Fruit fly (Drosophila melanogaster) whole organism, wandering third instar larva: Measurements from ENCODE around the gene CG13005.

Experiments used
- Abd-B ChIP-seq: fragments of >200 bp; optimal IDR thresholded peaks from 2 replicates; lab custom pipeline; 2017; ENCODE audit warnings: missing biosample characterization, missing genetic modification characterization
- CG32264 ChIP-seq: fragments of 200-800 bp; sonication (Bioruptor generic); optimal IDR thresholded peaks from 2 replicates; lab custom pipeline; 2016; ENCODE audit warnings: missing biosample characterization, missing genetic modification characterization
- CG9705 ChIP-seq: fragments of 200-800 bp; sonication (Bioruptor generic); optimal IDR thresholded peaks from 2 replicates; lab custom pipeline; 2018; ENCODE audit warnings: missing biosample characterization, mild to moderate bottlenecking, missing genetic modification characterization
- CrebA ChIP-seq: fragments of 200-800 bp; sonication (Bioruptor generic); optimal IDR thresholded peaks from 2 replicates; lab custom pipeline; 2016; ENCODE audit warnings: missing biosample characterization, mild to moderate bottlenecking, missing genetic modification characterization, borderline replicate concordance
- Dif ChIP-seq: fragments of 200-275, 200-300 bp; sonication (Bioruptor generic); optimal IDR thresholded peaks from 2 replicates; lab custom pipeline; 2018; ENCODE audit warnings: missing biosample characterization, missing genetic modification characterization; ENCODE audit not compliant: partially characterized antibody
- GATAd ChIP-seq: sonication (Bioruptor generic); optimal IDR thresholded peaks from 2 replicates; lab custom pipeline; 2016; ENCODE audit warnings: missing biosample characterization, missing genetic modification characterization
- HLH106 ChIP-seq: fragments of 200-800 bp; optimal IDR thresholded peaks from 3 replicates; lab custom pipeline; 2019; ENCODE audit warnings: missing biosample characterization, mild to moderate bottlenecking, missing genetic modification characterization, moderate library complexity
- Hnf4 ChIP-seq: fragments of 200-800 bp; sonication (Bioruptor generic); optimal IDR thresholded peaks from 2 replicates; lab custom pipeline; 2016; ENCODE audit warnings: missing biosample characterization, mild to moderate bottlenecking, missing genetic modification characterization
- Hr78 ChIP-seq: fragments of >200 bp; optimal IDR thresholded peaks from 2 replicates; lab custom pipeline; 2017; ENCODE audit warnings: missing biosample characterization, missing genetic modification characterization
- Hr83 ChIP-seq: fragments of 200-300 bp; sonication (Bioruptor generic); optimal IDR thresholded peaks from 2 replicates; lab custom pipeline; 2016; ENCODE audit warnings: missing biosample characterization, mild to moderate bottlenecking, missing genetic modification characterization, moderate library complexity; ENCODE audit not compliant: poor library complexity, severe bottlenecking
- Jra ChIP-seq: sonication (Bioruptor generic); optimal IDR thresholded peaks from 2 replicates; lab custom pipeline; 2016; ENCODE audit warnings: missing biosample characterization, missing genetic modification characterization
- Myc ChIP-seq: fragments of >200 bp; optimal IDR thresholded peaks from 2 replicates; lab custom pipeline; 2017
- N ChIP-seq: fragments of >200 bp; optimal IDR thresholded peaks from 2 replicates; lab custom pipeline; 2018; ENCODE audit warnings: missing biosample characterization, missing external identifiers, missing genetic modification characterization
- OdsH ChIP-seq: fragments of 200-800 bp; sonication (Bioruptor generic); optimal IDR thresholded peaks from 2 replicates; lab custom pipeline; 2016; ENCODE audit warnings: missing biosample characterization, mild to moderate bottlenecking, missing genetic modification characterization
- Rel ChIP-seq, 2 experiments: fragments of 200-800 bp; sonication (Bioruptor generic) in 1 of 2; optimal IDR thresholded peaks; 2 replicates in 1 of 2; 3 replicates in 1 of 2; lab custom pipeline; 2016 to 2019; ENCODE audit warnings: mild to moderate bottlenecking in 2 of 2, missing biosample characterization in 2 of 2, missing genetic modification characterization in 2 of 2, moderate library complexity in 1 of 2
- Sp1 ChIP-seq: fragments of 200-800 bp; sonication (Bioruptor generic); optimal IDR thresholded peaks from 3 replicates; lab custom pipeline; 2019; ENCODE audit warnings: missing biosample characterization, mild to moderate bottlenecking, missing genetic modification characterization, moderate library complexity
- br ChIP-seq: fragments of 200-800 bp; sonication (Bioruptor generic); optimal IDR thresholded peaks from 2 replicates; lab custom pipeline; 2016; ENCODE audit warnings: missing biosample characterization, missing genetic modification characterization
- brk ChIP-seq: fragments of 200-800 bp; sonication (Bioruptor generic); optimal IDR thresholded peaks from 2 replicates; lab custom pipeline; 2016; ENCODE audit warnings: missing biosample characterization, mild to moderate bottlenecking, missing genetic modification characterization
- dl ChIP-seq, 2 experiments: fragments of 175-275, 200-275 bp in 1 of 2; fragments of 200-275 bp in 1 of 2; sonication (Bioruptor generic); optimal IDR thresholded peaks; lab custom pipeline; 2018; ENCODE audit warnings: mild to moderate bottlenecking in 2 of 2, missing biosample characterization in 2 of 2, missing genetic modification characterization in 2 of 2, moderate library complexity in 2 of 2; ENCODE audit not compliant: partially characterized antibody in 2 of 2, insufficient read depth in 1 of 2
- dmrt93B ChIP-seq: fragments of 200-800 bp; sonication (Bioruptor generic); optimal IDR thresholded peaks from 2 replicates; lab custom pipeline; 2018; ENCODE audit warnings: missing biosample characterization, mild to moderate bottlenecking, missing genetic modification characterization
- dsf ChIP-seq: sonication (Bioruptor generic); optimal IDR thresholded peaks from 2 replicates; lab custom pipeline; 2016; ENCODE audit warnings: missing biosample characterization, missing genetic modification characterization, borderline replicate concordance
- ey ChIP-seq: fragments of 200-800 bp; sonication (Bioruptor generic); optimal IDR thresholded peaks from 2 replicates; lab custom pipeline; 2016; ENCODE audit warnings: missing biosample characterization, missing genetic modification characterization
- foxo ChIP-seq, 2 experiments: fragments of 200-800 bp; sonication (Bioruptor generic); optimal IDR thresholded peaks; 2 replicates in 1 of 2; 3 replicates in 1 of 2; lab custom pipeline; 2016 to 2017; ENCODE audit warnings: missing biosample characterization in 2 of 2, missing genetic modification characterization in 2 of 2
- fru ChIP-seq: fragments of 200-800 bp; sonication (Bioruptor generic); optimal IDR thresholded peaks from 3 replicates; lab custom pipeline; 2016; ENCODE audit warnings: missing biosample characterization, mild to moderate bottlenecking, missing genetic modification characterization
- h ChIP-seq: fragments of 200-800 bp; sonication (Bioruptor generic); optimal IDR thresholded peaks from 3 replicates; lab custom pipeline; 2016; ENCODE audit warnings: missing biosample characterization, mild to moderate bottlenecking, missing genetic modification characterization
- jim ChIP-seq: fragments of 175-275, 200-325 bp; sonication (Bioruptor generic); optimal IDR thresholded peaks from 2 replicates; lab custom pipeline; 2016; ENCODE audit warnings: missing biosample characterization, mild to moderate bottlenecking, missing genetic modification characterization
- lola ChIP-seq: fragments of >200 bp; optimal IDR thresholded peaks from 2 replicates; lab custom pipeline; 2017; ENCODE audit warnings: missing biosample characterization, missing genetic modification characterization
- pan ChIP-seq: fragments of >200 bp; optimal IDR thresholded peaks from 2 replicates; lab custom pipeline; 2017
- rgr ChIP-seq: fragments of 200-800 bp; sonication (Bioruptor generic); optimal IDR thresholded peaks from 3 replicates; lab custom pipeline; 2016; ENCODE audit warnings: missing biosample characterization, mild to moderate bottlenecking, missing genetic modification characterization
- sage ChIP-seq: fragments of 200-800 bp; sonication (Bioruptor generic); optimal IDR thresholded peaks from 2 replicates; lab custom pipeline; 2016; ENCODE audit warnings: missing biosample characterization, mild to moderate bottlenecking, missing genetic modification characterization
- sv ChIP-seq: fragments of 200-800 bp; sonication (Bioruptor generic); optimal IDR thresholded peaks from 3 replicates; lab custom pipeline; 2016; ENCODE audit warnings: missing biosample characterization, missing genetic modification characterization
- tai ChIP-seq: sonication (Bioruptor generic); optimal IDR thresholded peaks from 2 replicates; lab custom pipeline; 2016; ENCODE audit warnings: missing biosample characterization, missing genetic modification characterization
- woc ChIP-seq: sonication (Bioruptor generic); optimal IDR thresholded peaks from 2 replicates; lab custom pipeline; 2016; ENCODE audit warnings: missing biosample characterization, mild to moderate bottlenecking, missing genetic modification characterization

CG13005 gene

dm6 chrX:16808654-16809053, 5.2 kb downstream of the CG13005 start:
- TF ChIP-seq h (GFP tag; lab: Kevin White, UChicago) (no peak), dl (GFP tag; optimal IDR thresholded peaks at IDR 0.05; lab: Kevin White, UChicago; ENCODE audit: insufficient read depth in 1 of 2, partially characterized antibody in 2 of 2) (no peak), brk (no peak), CrebA (GFP tag; lab: Kevin White, UChicago) (no peak), pan (lab: Kevin White, UChicago) (no peak), Myc (no peak), dmrt93B (no peak)

- TF ChIP-seq sage (GFP tag; lab: Kevin White, UChicago) (no peak), CG9705 (GFP tag; lab: Kevin White, UChicago) (no peak), br (GFP tag; lab: Kevin White, UChicago) (no peak), h (GFP tag; lab: Kevin White, UChicago) (no peak), Hnf4 (GFP tag; lab: Kevin White, UChicago) (no peak), dsf (no peak), rgr (GFP tag; lab: Kevin White, UChicago) (no peak), GATAd (GFP tag; lab: Kevin White, UChicago) (no peak), dmrt93B (no peak), ey (GFP tag; lab: Kevin White, UChicago) (no peak), dl (GFP tag; optimal IDR thresholded peaks at IDR 0.05; lab: Kevin White, UChicago; ENCODE audit: insufficient read depth in 1 of 2, partially characterized antibody in 2 of 2) (no peak), Dif (GFP tag; lab: Kevin White, UChicago) (no peak), fru (GFP tag; lab: Kevin White, UChicago) (no peak), OdsH (GFP tag; lab: Kevin White, UChicago) (no peak), foxo (GFP tag; optimal IDR thresholded peaks at IDR 0.05; lab: Kevin White, UChicago) (no peak), N (GFP tag; lab: Kevin White, UChicago) (no peak), sv (no peak)
These were observed 5.6 kb downstream of the CG13005 start for dm6 chrX:16809093-16809492.

- no peak for TF ChIP-seq Myc
- no peak for TF ChIP-seq Rel (GFP tag; optimal IDR thresholded peaks at IDR 0.05; lab: Kevin White, UChicago)
- no peak for TF ChIP-seq Rel (tag; optimal IDR thresholded peaks at IDR 0.05; lab: Kevin White, UChicago)
- no peak for TF ChIP-seq Jra (GFP tag; lab: Kevin White, UChicago)
- TF ChIP-seq GATAd (GFP tag; lab: Kevin White, UChicago) = no peak
- no peak for TF ChIP-seq Dif (GFP tag; lab: Kevin White, UChicago)
- TF ChIP-seq Hr83 = no peak
- TF ChIP-seq dmrt93B = peak; percentile 32
- TF ChIP-seq N (GFP tag; lab: Kevin White, UChicago) = no peak
- peak; percentile 40 for TF ChIP-seq fru (GFP tag; lab: Kevin White, UChicago)
- TF ChIP-seq HLH106 (tag; lab: Kevin White, UChicago) = peak; percentile 64
- peak in 1 of 2 experiments; percentile 42 for TF ChIP-seq foxo (GFP tag; optimal IDR thresholded peaks at IDR 0.05; lab: Kevin White, UChicago)
- TF ChIP-seq dsf = no peak
- peak; percentile 40 for TF ChIP-seq rgr (GFP tag; lab: Kevin White, UChicago)
- no peak for TF ChIP-seq jim (GFP tag; lab: Kevin White, UChicago)
- TF ChIP-seq Hr78 (GFP tag; lab: Kevin White, UChicago) = no peak
- TF ChIP-seq sv = peak; percentile 54
- TF ChIP-seq ey (GFP tag; lab: Kevin White, UChicago) = peak; percentile 33
- no peak for TF ChIP-seq lola (GFP tag; lab: Kevin White, UChicago)
- no peak for TF ChIP-seq woc (GFP tag; lab: Kevin White, UChicago)
- peak; percentile 9 for TF ChIP-seq OdsH (GFP tag; lab: Kevin White, UChicago)
- peak; percentile 65 for TF ChIP-seq h (GFP tag; lab: Kevin White, UChicago)
- peak; percentile 14 for TF ChIP-seq Sp1 (GFP tag; lab: Kevin White, UChicago)
- TF ChIP-seq br (GFP tag; lab: Kevin White, UChicago) = peak; percentile 31
- no peak for TF ChIP-seq tai (GFP tag; lab: Kevin White, UChicago)
These were observed 7.8 kb downstream of the CG13005 start, which contains the start of gene CG4829 for dm6 chrX:16811213-16811749. Gene CG4829 (plus strand): TSS chrX:16811699.

- TF ChIP-seq Sp1 (GFP tag; lab: Kevin White, UChicago) (no peak), sage (GFP tag; lab: Kevin White, UChicago) (no peak), foxo (GFP tag; optimal IDR thresholded peaks at IDR 0.05; lab: Kevin White, UChicago) (no peak), HLH106 (tag; lab: Kevin White, UChicago) (no peak), Abd-B (GFP tag; lab: Kevin White, UChicago) (no peak), dsf (no peak), N (GFP tag; lab: Kevin White, UChicago) (no peak), dmrt93B (no peak), GATAd (GFP tag; lab: Kevin White, UChicago) (no peak), CG32264 (no peak), Dif (GFP tag; lab: Kevin White, UChicago) (no peak), brk (no peak), lola (GFP tag; lab: Kevin White, UChicago) (no peak), jim (GFP tag; lab: Kevin White, UChicago) (no peak), dl (GFP tag; optimal IDR thresholded peaks at IDR 0.05; lab: Kevin White, UChicago; ENCODE audit: insufficient read depth in 1 of 2, partially characterized antibody in 2 of 2) (no peak), Hr78 (GFP tag; lab: Kevin White, UChicago) (no peak), pan (lab: Kevin White, UChicago) (no peak), Myc (no peak)
- TF ChIP-seq, all 38 proteins: peak for 0
These were observed 9.8 kb downstream of the CG13005 start for dm6 chrX:16813226-16813625.
